Fruit fly (Drosophila melanogaster) Kc167 (cell line): ENCODE data around the gene Ns3.

Experiments used
- Sin3A ChIP-seq: fragments of >200 bp; optimal IDR thresholded peaks from 2 replicates; lab custom pipeline; 2018; ENCODE audit warnings: missing external identifiers
- h ChIP-seq: fragments of >200 bp; optimal IDR thresholded peaks from 3 replicates; lab custom pipeline; 2018; ENCODE audit warnings: missing external identifiers
- insv ChIP-seq: fragments of >200 bp; optimal IDR thresholded peaks from 3 replicates; lab custom pipeline; 2018; ENCODE audit warnings: missing external identifiers
- psq ChIP-seq: fragments of >200 bp; optimal IDR thresholded peaks from 2 replicates; lab custom pipeline; 2017; ENCODE audit warnings: missing external identifiers
- ttk ChIP-seq: sonication (Bioruptor generic); optimal IDR thresholded peaks from 2 replicates; lab custom pipeline; 2017; ENCODE audit warnings: missing external identifiers

- TF ChIP-seq psq (lab: Kevin White, UChicago) (no peak), h (lab: Kevin White, UChicago) (no peak), Sin3A (lab: Kevin White, UChicago) (no peak), ttk (lab: Kevin White, UChicago) (no peak), insv (lab: Kevin White, UChicago) (no peak)
Measured at dm6 chrX:1461544-1461943, 2.5 kb downstream of the Ns3 start, which contains the start of gene CG14787.
